Fruit fly (Drosophila melanogaster): Measurements from ENCODE around the gene Mrtf.

- no peak for TF ChIP-seq EcR (GFP tag; optimal IDR thresholded peaks at IDR 0.05)
- TF ChIP-seq usp (GFP tag; optimal IDR thresholded peaks at IDR 0.05) = no peak
Measured at dm6 chr3L:2808278-2808892, 42.0 kb upstream of the Mrtf start.
